Worm (Caenorhabditis elegans): ENCODE measurements around the gene lido-14.

The lido-14 gene

DNA sequence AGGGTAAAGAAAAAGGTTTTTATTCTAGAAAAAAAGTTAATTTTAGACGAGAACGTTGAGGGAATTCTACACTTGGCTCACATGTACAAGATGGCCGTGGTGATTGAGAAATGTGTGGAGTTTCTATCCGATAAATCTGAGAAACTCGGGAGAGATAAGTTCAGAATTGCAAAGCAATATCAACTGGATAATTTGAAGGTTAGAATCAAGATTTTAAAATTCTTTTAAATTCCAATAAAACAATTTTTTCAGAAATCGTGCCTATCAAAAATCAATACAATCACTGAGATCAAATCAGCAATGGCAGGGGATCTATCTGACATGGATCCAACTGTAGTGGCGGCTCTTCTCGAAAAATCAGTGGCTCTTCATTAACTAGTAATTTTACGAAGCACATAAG lies 19.3 kb downstream of the lido-14 start, which contains the start of gene Y49F6C.2:
Gene Y49F6C.2 (plus strand): TSS at position 301 of the 400 bp plus-strand sequence.
- TF ChIP-seq nhr-25 (tag; optimal IDR thresholded peaks at IDR 0.05; ENCODE audit: borderline replicate concordance, insufficient read depth) (no peak), snpc-1.2 (GFP tag; IDR thresholded peaks at IDR 0.05) (no peak), dmd-9 (GFP tag; IDR thresholded peaks at IDR 0.05) (no peak), spr-1 (tag; optimal IDR thresholded peaks at IDR 0.05) (no peak), php-3 (GFP tag; IDR thresholded peaks at IDR 0.05) (no peak), skn-1 (tag; optimal IDR thresholded peaks at IDR 0.05) (no peak), fkh-10 (GFP tag; optimal IDR thresholded peaks at IDR 0.05) (no peak), unc-62 (GFP tag; optimal IDR thresholded peaks at IDR 0.05 in 1 of 2) (no peak), unc-62 (tag; optimal IDR thresholded peaks at IDR 0.05) (no peak)

DNA sequence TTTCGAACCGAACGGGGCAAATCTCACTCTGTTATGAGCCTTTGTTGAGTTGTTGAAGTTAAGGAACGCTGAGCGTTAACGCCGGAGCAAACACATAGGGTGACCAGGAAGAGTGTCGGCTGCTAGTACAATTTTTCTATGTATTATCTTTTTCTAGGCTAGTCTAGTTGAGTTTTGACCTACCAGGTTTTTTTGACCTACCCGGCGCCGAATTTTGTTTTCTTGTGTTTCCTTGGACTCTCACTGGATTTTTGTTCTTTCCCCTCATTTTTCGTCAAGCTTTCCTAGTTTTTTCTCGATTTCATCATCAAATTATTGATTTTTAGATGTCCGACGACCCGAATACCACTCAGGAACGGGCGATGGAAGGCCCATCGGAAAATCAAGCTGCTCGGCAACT lies 22.6 kb downstream of the lido-14 start, which contains the start of gene T06D4.1:
Gene T06D4.1 (plus strand): TSS at position 321 of the 400 bp plus-strand sequence.
- TF ChIP-seq nhr-102 (tag; optimal IDR thresholded peaks at IDR 0.05) = no peak
- TF ChIP-seq Y48G9A.11 (GFP tag; IDR thresholded peaks at IDR 0.05) = no peak
- no peak for TF ChIP-seq lin-38 (GFP tag; IDR thresholded peaks at IDR 0.05)
- no peak for TF ChIP-seq jun-1 (tag; optimal IDR thresholded peaks at IDR 0.05)
- no peak for TF ChIP-seq egl-43 (GFP tag; IDR thresholded peaks at IDR 0.05)
- no peak for TF ChIP-seq nhr-77 (tag; optimal IDR thresholded peaks at IDR 0.05)
- TF ChIP-seq pqm-1 (tag; optimal IDR thresholded peaks at IDR 0.05) = no peak
- TF ChIP-seq spr-1 (tag; optimal IDR thresholded peaks at IDR 0.05) = no peak
- TF ChIP-seq nhr-25 (tag; optimal IDR thresholded peaks at IDR 0.05; ENCODE audit: borderline replicate concordance, insufficient read depth) = no peak
- no peak for TF ChIP-seq unc-130 (GFP tag; optimal IDR thresholded peaks at IDR 0.05)
- TF ChIP-seq arid-1 (GFP tag; conservative IDR thresholded peaks at IDR 0.05) = no peak
- TF ChIP-seq F44E2.7 (GFP tag; IDR thresholded peaks at IDR 0.05) = no peak
- TF ChIP-seq nhr-41 (GFP tag; IDR thresholded peaks at IDR 0.05) = no peak
- no peak for TF ChIP-seq zip-11 (GFP tag; IDR thresholded peaks at IDR 0.05)

DNA sequence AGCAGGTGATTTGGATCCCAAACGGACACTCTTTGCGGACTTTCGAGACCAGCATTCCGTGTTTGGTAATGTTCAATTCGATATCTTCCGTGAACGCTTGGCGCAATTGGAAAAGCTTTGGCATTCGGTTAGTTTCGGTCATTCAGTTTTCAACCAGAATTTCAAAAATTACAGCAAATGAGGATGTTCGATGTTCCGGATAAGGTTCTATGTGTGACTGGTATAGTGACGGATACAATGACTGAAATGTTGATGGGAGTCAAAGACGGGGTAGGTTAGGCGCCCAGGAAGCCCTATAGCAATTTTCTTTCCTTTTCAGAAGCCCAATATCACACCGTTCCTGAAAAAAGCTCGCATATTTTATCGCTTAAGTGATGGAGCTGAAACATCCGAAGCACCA lies 24.2 kb downstream of the lido-14 start:
- TF ChIP-seq hmg-1.1 (GFP tag; IDR thresholded peaks at IDR 0.05) = no peak
- TF ChIP-seq unc-62 (GFP tag; optimal IDR thresholded peaks at IDR 0.05 in 1 of 2) = peak in 1 of 2 experiments; percentile 95
- TF ChIP-seq unc-62 (tag; optimal IDR thresholded peaks at IDR 0.05) = no peak

DNA sequence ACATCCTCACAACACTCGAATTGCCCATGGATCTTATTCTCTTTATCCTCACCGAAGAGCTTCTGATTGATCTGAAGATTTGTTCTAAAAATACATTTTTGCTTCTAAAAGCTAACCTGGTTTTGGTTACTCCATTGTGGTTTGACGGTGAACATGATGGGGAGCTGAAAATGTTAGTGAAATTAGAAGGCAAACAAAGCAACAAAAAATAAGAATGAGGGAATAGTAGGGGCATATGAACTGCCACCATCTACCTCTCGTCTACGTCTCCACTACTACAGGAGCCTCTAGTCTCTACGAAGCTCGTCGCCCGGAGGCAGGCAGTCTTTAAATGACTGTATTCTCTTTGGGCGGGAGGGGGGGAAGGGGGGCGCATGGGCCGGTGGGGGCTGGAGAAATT lies 26.8 kb downstream of the lido-14 start, which contains the start of gene T06D4.2:
Gene T06D4.2 (minus strand): TSS at position 170 of the 400 bp plus-strand sequence.
- no peak for TF ChIP-seq ZK337.2 (GFP tag; IDR thresholded peaks at IDR 0.05)
- peak; percentile 93 for TF ChIP-seq aha-1 (tag)

DNA sequence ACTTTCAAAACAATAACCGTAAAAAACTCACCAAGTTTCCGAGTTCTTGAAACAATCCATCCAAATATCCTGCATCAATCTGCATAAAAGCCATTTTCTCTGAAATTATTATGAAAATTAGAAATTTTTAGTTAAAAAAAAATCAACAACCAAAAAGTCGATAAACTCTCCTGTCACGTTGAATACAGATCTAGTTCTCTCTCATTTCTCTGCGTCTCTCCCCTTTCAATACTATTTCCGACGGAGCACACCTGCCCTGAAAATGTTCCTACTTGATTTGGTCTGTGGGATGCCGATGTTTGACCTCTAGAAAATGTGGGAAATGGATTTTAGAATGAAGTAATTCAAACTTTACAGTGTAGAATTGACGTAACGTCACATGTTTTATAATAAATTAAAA lies 28.6 kb downstream of the lido-14 start, which contains the start of gene T06D4.6:
Gene T06D4.6 (minus strand): TSS at position 101 of the 400 bp plus-strand sequence.
- no peak for TF ChIP-seq daf-19 (GFP tag; conservative IDR thresholded peaks at IDR 0.05)
- no peak for TF ChIP-seq F37D6.2 (tag; optimal IDR thresholded peaks at IDR 0.05)
- no peak for TF ChIP-seq nhr-25 (tag; optimal IDR thresholded peaks at IDR 0.05; ENCODE audit: borderline replicate concordance, insufficient read depth)
- TF ChIP-seq nhr-102 (tag; optimal IDR thresholded peaks at IDR 0.05) = no peak
- no peak for TF ChIP-seq skn-1 (tag; optimal IDR thresholded peaks at IDR 0.05)
- no peak for TF ChIP-seq php-3 (GFP tag; IDR thresholded peaks at IDR 0.05)
- TF ChIP-seq aly-2 (tag; optimal IDR thresholded peaks at IDR 0.05) = no peak
- no peak for TF ChIP-seq snpc-1.2 (GFP tag; IDR thresholded peaks at IDR 0.05)
- no peak for TF ChIP-seq madf-9 (GFP tag; conservative IDR thresholded peaks at IDR 0.05)
- no peak for TF ChIP-seq zfp-3 (GFP tag; conservative IDR thresholded peaks at IDR 0.05)
- no peak for TF ChIP-seq D1046.2 (GFP tag; IDR thresholded peaks at IDR 0.05)
- no peak for TF ChIP-seq F44E2.7 (GFP tag; IDR thresholded peaks at IDR 0.05)
- TF ChIP-seq nhr-111 (GFP tag; optimal IDR thresholded peaks at IDR 0.05) = no peak

DNA sequence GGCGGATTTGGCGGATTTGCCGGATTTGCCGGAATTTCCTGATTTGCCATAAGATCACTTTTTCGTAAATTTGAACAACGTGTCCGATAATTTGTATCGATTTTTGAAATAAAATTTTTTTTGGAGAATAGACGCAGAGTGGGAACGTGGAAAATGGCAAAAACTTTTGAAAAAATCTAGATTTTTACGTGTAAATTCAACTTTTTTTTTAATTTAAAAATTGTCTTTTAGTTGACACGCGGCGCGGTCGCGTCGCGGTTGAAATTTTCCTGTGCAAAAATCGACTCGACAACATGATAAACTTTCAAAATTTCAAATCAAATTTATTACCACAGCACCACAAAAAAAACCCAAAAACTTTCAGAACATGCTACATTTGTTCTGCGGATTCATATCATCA lies 36.5 kb downstream of the lido-14 start, which contains the start of gene nep-20:
Gene nep-20 (minus strand): TSS at position 101 of the 400 bp plus-strand sequence.
- TF ChIP-seq nhr-102 (tag; optimal IDR thresholded peaks at IDR 0.05) = no peak
- peak in 1 of 2 experiments; percentile 15 for TF ChIP-seq unc-62 (GFP tag; optimal IDR thresholded peaks at IDR 0.05 in 1 of 2)
- no peak for TF ChIP-seq unc-62 (tag; optimal IDR thresholded peaks at IDR 0.05)

Data from whole organism, L4 larva.